Worm (Caenorhabditis elegans) whole organism, midembryonic: Measurements from ENCODE around the gene upb-1.

ENCODE experiments used
- T22C8.4 ChIP-seq: fragments of 200-800 bp; sonication (Bioruptor generic); IDR thresholded peaks from 2 replicates; pipeline ENCODE4 v1.3.6; 2022; ENCODE audit warnings: missing genetic modification characterization, missing compliant biosample characterization
- cog-1 ChIP-seq: sonication (generic microtip); optimal IDR thresholded peaks from 2 replicates; lab custom pipeline; 2016; ENCODE audit warnings: missing genetic modification characterization, missing compliant biosample characterization
- flt-1 ChIP-seq: fragments of 200-800 bp; sonication (Bioruptor generic); IDR thresholded peaks from 2 replicates; pipeline ENCODE4 v1.3.6; 2022; ENCODE audit warnings: missing genetic modification characterization, missing compliant biosample characterization
- ztf-23 ChIP-seq: fragments of 200-800 bp; sonication (Bioruptor generic); IDR thresholded peaks from 2 replicates; pipeline ENCODE4 v1.3.6; 2022; ENCODE audit warnings: missing genetic modification reagents, missing genetic modification characterization, missing compliant biosample characterization
- ztf-29 ChIP-seq: fragments of 200-800 bp; sonication (Bioruptor generic); IDR thresholded peaks from 2 replicates; pipeline ENCODE4 v1.3.6; 2022; ENCODE audit warnings: missing genetic modification reagents, missing genetic modification characterization, missing compliant biosample characterization

- TF ChIP-seq flt-1 (no peak), ztf-29 (no peak), T22C8.4 (GFP tag; lab: Robert Waterston, UW) (no peak), ztf-23 (GFP tag; lab: Robert Waterston, UW) (no peak), cog-1 (no peak)
Measured at ce11 chrII:6303209-6303740, 13.4 kb upstream of the upb-1 start, which contains the start of gene C29F5.1.
